Fruit fly (Drosophila melanogaster): Measurements from ENCODE around the gene alphaTub85E.
A peak's percentile ranks its signal among the peaks of the same experiment; 100 is the strongest.

The alphaTub85E gene

DNA sequence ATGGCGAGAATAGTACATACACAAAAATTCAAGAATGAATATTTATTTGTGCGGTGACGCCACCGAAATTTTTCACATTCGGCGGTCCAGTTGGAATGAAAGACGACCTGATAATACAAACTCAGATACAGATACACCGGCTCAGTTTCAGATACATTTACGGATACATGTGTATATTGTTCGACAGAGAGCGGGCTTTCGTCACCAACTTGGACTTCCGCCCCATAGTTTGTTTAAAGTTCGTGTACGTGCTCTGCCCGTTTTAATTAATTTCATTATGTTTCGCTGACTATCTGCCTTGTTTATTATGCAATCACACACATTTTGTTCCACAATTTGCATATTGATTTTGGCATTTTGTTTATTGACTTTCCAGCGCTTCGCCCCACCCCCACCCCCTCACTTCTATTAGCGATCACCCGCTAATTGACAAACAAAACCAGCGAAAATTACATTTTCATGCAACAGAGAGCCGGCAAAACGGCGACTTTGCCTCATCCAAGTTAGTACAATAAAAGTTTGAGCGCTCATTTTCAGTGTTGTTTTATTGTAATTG lies 31.8 kb downstream of the alphaTub85E start (continued):
- TF ChIP-seq bcd (GFP tag; optimal IDR thresholded peaks at IDR 0.05) = peak; percentile 9
- TF ChIP-seq ac (GFP tag; optimal IDR thresholded peaks at IDR 0.05) = no peak
- TF ChIP-seq Xrp1 (GFP tag; IDR thresholded peaks at IDR 0.05) = no peak
- peak; percentile 27 for TF ChIP-seq CG1792 (GFP tag; optimal IDR thresholded peaks at IDR 0.05)
- TF ChIP-seq stwl (tag; optimal IDR thresholded peaks at IDR 0.05) = no peak
- no peak for TF ChIP-seq fd64A (GFP tag; optimal IDR thresholded peaks at IDR 0.05)
- TF ChIP-seq Bgb (GFP tag; IDR thresholded peaks at IDR 0.05; ENCODE audit: partially characterized antibody) = no peak
- TF ChIP-seq grau (tag; optimal IDR thresholded peaks at IDR 0.05) = no peak
- TF ChIP-seq slou (GFP tag; optimal IDR thresholded peaks at IDR 0.05) = no peak
- TF ChIP-seq YL-1 (GFP tag; optimal IDR thresholded peaks at IDR 0.05) = no peak
- TF ChIP-seq CG9932 (GFP tag; IDR thresholded peaks at IDR 0.05) = no peak
- TF ChIP-seq CG8388 (GFP tag; optimal IDR thresholded peaks at IDR 0.05) = no peak
- TF ChIP-seq lmd (GFP tag; IDR thresholded peaks at IDR 0.05) = no peak
- peak; percentile 1 for TF ChIP-seq sqz (GFP tag; optimal IDR thresholded peaks at IDR 0.05)
- no peak for TF ChIP-seq lov (optimal IDR thresholded peaks at IDR 0.05)
- no peak for TF ChIP-seq lov (GFP tag; IDR thresholded peaks at IDR 0.05)
- TF ChIP-seq CG10267 (tag; optimal IDR thresholded peaks at IDR 0.05) = no peak
- no peak for TF ChIP-seq CG8359 (GFP tag; optimal IDR thresholded peaks at IDR 0.05; ENCODE audit: borderline replicate concordance)
- TF ChIP-seq Ssrp (tag; optimal IDR thresholded peaks at IDR 0.05) = no peak
- TF ChIP-seq en (GFP tag; optimal IDR thresholded peaks at IDR 0.05) = no peak
- no peak for TF ChIP-seq bowl (GFP tag; IDR thresholded peaks at IDR 0.05)
- TF ChIP-seq Elba2 (GFP tag; optimal IDR thresholded peaks at IDR 0.05) = no peak
- TF ChIP-seq pb (GFP tag; optimal IDR thresholded peaks at IDR 0.05) = peak; percentile 9
- TF ChIP-seq Hr39 (optimal IDR thresholded peaks at IDR 0.05) = no peak
- TF ChIP-seq Adf1 (GFP tag; IDR thresholded peaks at IDR 0.05) = no peak
- no peak for TF ChIP-seq stc (GFP tag; IDR thresholded peaks at IDR 0.05)
- no peak for TF ChIP-seq Camta (GFP tag; optimal IDR thresholded peaks at IDR 0.05)
- no peak for TF ChIP-seq CG9215 (GFP tag; IDR thresholded peaks at IDR 0.05)
- no peak for TF ChIP-seq wdn (GFP tag; IDR thresholded peaks at IDR 0.05)
- TF ChIP-seq ash1 (GFP tag; optimal IDR thresholded peaks at IDR 0.05) = no peak
- TF ChIP-seq CG11085 (GFP tag; IDR thresholded peaks at IDR 0.05) = no peak
- TF ChIP-seq ems (GFP tag; optimal IDR thresholded peaks at IDR 0.05) = no peak
- no peak for TF ChIP-seq CG16779 (GFP tag; IDR thresholded peaks at IDR 0.05)
- TF ChIP-seq Trl (optimal IDR thresholded peaks at IDR 0.05) = no peak
- peak; percentile 1 for TF ChIP-seq Trl (GFP tag; optimal IDR thresholded peaks at IDR 0.05)
- no peak for TF ChIP-seq CG14965 (GFP tag; optimal IDR thresholded peaks at IDR 0.05; ENCODE audit: borderline replicate concordance)
- TF ChIP-seq Fer1 (GFP tag; optimal IDR thresholded peaks at IDR 0.05) = peak; percentile 40
- no peak for TF ChIP-seq Spps (tag; optimal IDR thresholded peaks at IDR 0.05)
- TF ChIP-seq dimm (GFP tag; IDR thresholded peaks at IDR 0.05) = no peak
- no peak for TF ChIP-seq Rfx (GFP tag; IDR thresholded peaks at IDR 0.05)
- no peak for TF ChIP-seq pita (GFP tag; optimal IDR thresholded peaks at IDR 0.05)
- TF ChIP-seq Sin3A (optimal IDR thresholded peaks at IDR 0.05) = no peak
- no peak for TF ChIP-seq Drgx (GFP tag; IDR thresholded peaks at IDR 0.05)
- TF ChIP-seq CG4854 (GFP tag; optimal IDR thresholded peaks at IDR 0.05) = no peak
- no peak for TF ChIP-seq Max (GFP tag; optimal IDR thresholded peaks at IDR 0.05)
- TF ChIP-seq jing (GFP tag; optimal IDR thresholded peaks at IDR 0.05) = no peak
- no peak for TF ChIP-seq CG32772 (GFP tag; IDR thresholded peaks at IDR 0.05)
- TF ChIP-seq CG7271 (tag; optimal IDR thresholded peaks at IDR 0.05) = no peak
- TF ChIP-seq CG10274 (GFP tag; optimal IDR thresholded peaks at IDR 0.05) = peak; percentile 32
- no peak for TF ChIP-seq vnd (GFP tag; IDR thresholded peaks at IDR 0.05; ENCODE audit: partially characterized antibody)
- no peak for TF ChIP-seq H2.0 (GFP tag; IDR thresholded peaks at IDR 0.05)
- peak; percentile 51 for TF ChIP-seq fd3F (GFP tag; optimal IDR thresholded peaks at IDR 0.05)
- TF ChIP-seq Ets65A (GFP tag) = no peak
- TF ChIP-seq NfI (GFP tag; optimal IDR thresholded peaks at IDR 0.05) = peak; percentile 45

Data from whole organism, embryonic.